Worm (Caenorhabditis elegans) whole organism, L4/young adult: ENCODE results near the gene trr-1.

Experiments used
- W03F9.2 ChIP-seq: fragments of 150-350 bp; optimal IDR thresholded peaks from 2 replicates; lab custom pipeline; 2014; ENCODE audit warnings: missing biosample characterization, missing genetic modification characterization
- dao-5 ChIP-seq: sonication (generic microtip); optimal IDR thresholded peaks from 2 replicates; lab custom pipeline; 2016; ENCODE audit warnings: missing genotype, missing genetic modification characterization, moderate library complexity, missing compliant biosample characterization
- him-1 ChIP-seq: sonication (generic microtip); optimal IDR thresholded peaks from 2 replicates; lab custom pipeline; 2016; ENCODE audit warnings: missing genotype, missing genetic modification reagents, missing genetic modification characterization, missing compliant biosample characterization

ce11 chrII:11649239-11649638 lies 26.5 kb downstream of the trr-1 start:
- no peak for TF ChIP-seq W03F9.2 (tag; lab: Kevin White, UChicago)
- TF ChIP-seq him-1 (tag; lab: Kevin White, UChicago): no peak
- TF ChIP-seq dao-5 (tag; lab: Kevin White, UChicago): no peak
